Fruit fly (Drosophila melanogaster): Measurements from ENCODE around the gene bap.

DNA sequence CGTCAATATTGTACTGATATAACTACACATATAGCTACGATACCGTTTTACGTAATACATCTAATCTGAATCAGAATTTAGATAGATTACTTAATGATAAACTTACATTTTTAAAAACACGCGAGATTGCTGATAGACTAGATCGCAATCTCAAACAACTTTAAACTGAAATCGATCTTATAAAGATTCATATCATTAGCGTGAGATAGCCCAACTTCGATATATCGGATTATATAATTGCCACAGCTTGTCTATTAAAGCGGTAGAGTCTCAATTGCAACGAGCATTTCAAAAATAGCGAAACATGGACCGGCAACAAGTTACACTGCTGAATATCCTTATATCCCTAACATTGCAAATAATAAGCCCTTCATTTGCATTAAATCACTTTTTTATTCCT, 20.1 kb downstream of the bap start, which contains the start of gene CheB93b:
- no peak for TF ChIP-seq vri (GFP tag; optimal IDR thresholded peaks at IDR 0.05)
- no peak for TF ChIP-seq dsx (GFP tag; optimal IDR thresholded peaks at IDR 0.05; ENCODE audit: poor library complexity, severe bottlenecking)
- TF ChIP-seq CG15336 (GFP tag; IDR thresholded peaks at IDR 0.05): no peak
- TF ChIP-seq Sox102F (GFP tag; optimal IDR thresholded peaks at IDR 0.05): no peak
- TF ChIP-seq CG6854 (GFP tag; optimal IDR thresholded peaks at IDR 0.05): no peak
- TF ChIP-seq CG34406 (GFP tag; optimal IDR thresholded peaks at IDR 0.05): no peak
- no peak for TF ChIP-seq CG8119 (GFP tag; IDR thresholded peaks at IDR 0.05)
- TF ChIP-seq acj6 (GFP tag; optimal IDR thresholded peaks at IDR 0.05): no peak
- TF ChIP-seq CG8632 (GFP tag; optimal IDR thresholded peaks at IDR 0.05): no peak
- no peak for TF ChIP-seq Sox15 (GFP tag; optimal IDR thresholded peaks at IDR 0.05)
- TF ChIP-seq Smox (GFP tag; optimal IDR thresholded peaks at IDR 0.05): no peak
- no peak for TF ChIP-seq dac (GFP tag; optimal IDR thresholded peaks at IDR 0.05)
- TF ChIP-seq CG6808 (GFP tag; optimal IDR thresholded peaks at IDR 0.05): no peak

Measured in whole organism, prepupa.